Fruit fly (Drosophila melanogaster) whole organism, wandering third instar larva: ENCODE data around the gene Smg6.

Source experiments
- OdsH ChIP-seq: fragments of 200-800 bp; sonication (Bioruptor generic); optimal IDR thresholded peaks from 2 replicates; lab custom pipeline; 2016; ENCODE audit warnings: missing biosample characterization, mild to moderate bottlenecking, missing genetic modification characterization
- br ChIP-seq: fragments of 200-800 bp; sonication (Bioruptor generic); optimal IDR thresholded peaks from 2 replicates; lab custom pipeline; 2016; ENCODE audit warnings: missing biosample characterization, missing genetic modification characterization

dm6 chr3R:25070871-25071270 lies 37.6 kb upstream of the Smg6 start, which contains the start of gene CG11836:
- TF ChIP-seq OdsH: no peak
- no peak for TF ChIP-seq br (GFP tag; lab: Kevin White, UChicago)
